Worm (Caenorhabditis elegans) whole organism, young adult: ENCODE data around the gene F11G11.14.
A peak's percentile ranks its signal among the peaks of the same experiment; 100 is the strongest.

Experiments
- B0035.1 ChIP-seq: sonication (generic microtip); optimal IDR thresholded peaks from 2 replicates; lab custom pipeline; 2016; ENCODE audit warnings: missing genetic modification characterization, mild to moderate bottlenecking, missing compliant biosample characterization, missing genotype, missing genetic modification reagents
- F22D6.2 ChIP-seq: sonication (generic microtip); optimal IDR thresholded peaks from 2 replicates; lab custom pipeline; 2016; ENCODE audit warnings: mild to moderate bottlenecking, missing genetic modification characterization, missing compliant biosample characterization
- F33H1.4 ChIP-seq: fragments of 200-800 bp; sonication (Bioruptor generic); IDR thresholded peaks from 2 replicates; pipeline ENCODE4 v1.3.6; 2022; ENCODE audit warnings: missing genetic modification reagents, missing genetic modification characterization, missing compliant biosample characterization
- F49E8.2 ChIP-seq: sonication (generic microtip); optimal IDR thresholded peaks from 3 replicates; lab custom pipeline; 2017; ENCODE audit warnings: missing genetic modification characterization, mild to moderate bottlenecking, missing compliant biosample characterization, antibody characterized with exemption, moderate library complexity; ENCODE audit not compliant: insufficient read depth
- F55B11.4 ChIP-seq: sonication (generic microtip); optimal IDR thresholded peaks from 2 replicates; lab custom pipeline; 2016; ENCODE audit warnings: missing compliant biosample characterization, missing genetic modification characterization, borderline replicate concordance; ENCODE audit not compliant: insufficient read depth
- F57C9.4 ChIP-seq: sonication (generic microtip); optimal IDR thresholded peaks from 2 replicates; lab custom pipeline; 2017; ENCODE audit warnings: mild to moderate bottlenecking, missing genetic modification characterization, missing compliant biosample characterization
- K12H6.12 ChIP-seq: fragments of 200-800 bp; sonication (Bioruptor generic); optimal IDR thresholded peaks from 2 replicates; lab custom pipeline; 2018; ENCODE audit warnings: mild to moderate bottlenecking, missing genetic modification characterization, missing compliant biosample characterization
- T26A5.8 ChIP-seq: sonication (generic microtip); optimal IDR thresholded peaks from 2 replicates; lab custom pipeline; 2016; ENCODE audit warnings: missing genetic modification characterization, missing compliant biosample characterization
- akir-1 ChIP-seq: fragments of 200-800 bp; sonication (Bioruptor generic); optimal IDR thresholded peaks from 2 replicates; lab custom pipeline; 2018; ENCODE audit warnings: mild to moderate bottlenecking, missing genetic modification characterization, moderate library complexity, missing compliant biosample characterization
- ama-1 ChIP-seq, 3 experiments: fragments of 150-350 bp in 1 of 3; sonication (generic microtip) in 2 of 3; optimal IDR thresholded peaks; 2 replicates each; lab custom pipeline; 2014 to 2018; ENCODE audit warnings: missing biosample characterization in 2 of 3, missing genetic modification characterization in 2 of 3, missing genetic modification reagents in 2 of 3
- aptf-2 ChIP-seq: fragments of 200-800 bp; sonication (Bioruptor generic); conservative IDR thresholded peaks from 2 replicates; pipeline ENCODE4 v1.3.6; 2022; ENCODE audit warnings: missing genetic modification reagents, missing genetic modification characterization, missing compliant biosample characterization
- attf-5 ChIP-seq: fragments of 200-800 bp; sonication (Bioruptor generic); optimal IDR thresholded peaks from 2 replicates; lab custom pipeline; 2018; ENCODE audit warnings: mild to moderate bottlenecking, missing genetic modification characterization, missing compliant biosample characterization
- bed-1 ChIP-seq: fragments of 200-800 bp; sonication (Bioruptor generic); IDR thresholded peaks from 2 replicates; pipeline ENCODE4 v1.3.6; 2022; ENCODE audit warnings: missing genetic modification reagents, missing genetic modification characterization, missing compliant biosample characterization
- ccch-3 ChIP-seq: fragments of 200-800 bp; sonication (Bioruptor generic); optimal IDR thresholded peaks from 2 replicates; lab custom pipeline; 2018; ENCODE audit warnings: mild to moderate bottlenecking, missing genetic modification characterization, missing compliant biosample characterization
- ceh-79 ChIP-seq: sonication (generic microtip); optimal IDR thresholded peaks from 2 replicates; lab custom pipeline; 2017; ENCODE audit warnings: mild to moderate bottlenecking, missing genetic modification characterization, missing compliant biosample characterization
- ceh-91 ChIP-seq: fragments of 200-800 bp; sonication (Bioruptor generic); IDR thresholded peaks from 2 replicates; pipeline ENCODE4 v1.3.6; 2022; ENCODE audit warnings: missing genetic modification reagents, missing genetic modification characterization, missing compliant biosample characterization
- die-1 ChIP-seq: sonication (generic microtip); optimal IDR thresholded peaks from 2 replicates; lab custom pipeline; 2016; ENCODE audit warnings: missing genotype, mild to moderate bottlenecking, missing genetic modification characterization, missing compliant biosample characterization
- dpff-1 ChIP-seq: sonication (generic microtip); optimal IDR thresholded peaks from 2 replicates; lab custom pipeline; 2017; ENCODE audit warnings: mild to moderate bottlenecking, missing genetic modification characterization, missing compliant biosample characterization
- egrh-3 ChIP-seq: fragments of 200-800 bp; sonication (Bioruptor generic); IDR thresholded peaks from 2 replicates; pipeline ENCODE4 v1.3.6; 2022; ENCODE audit warnings: missing genetic modification reagents, missing genetic modification characterization, missing compliant biosample characterization
- fkh-3 ChIP-seq: sonication (generic microtip); optimal IDR thresholded peaks from 2 replicates; lab custom pipeline; 2016; ENCODE audit warnings: mild to moderate bottlenecking, missing genetic modification characterization, missing compliant biosample characterization
- him-1 ChIP-seq: sonication (generic microtip); optimal IDR thresholded peaks from 2 replicates; lab custom pipeline; 2016; ENCODE audit warnings: missing genotype, missing genetic modification reagents, missing genetic modification characterization, missing compliant biosample characterization
- hlh-26 ChIP-seq: fragments of 200-800 bp; sonication (Bioruptor generic); conservative IDR thresholded peaks from 2 replicates; pipeline ENCODE4 v1.3.6; 2022; ENCODE audit warnings: missing genetic modification reagents, missing genetic modification characterization, missing compliant biosample characterization
- hsf-1 ChIP-seq: fragments of 200-800 bp; sonication (Bioruptor generic); IDR thresholded peaks from 2 replicates; pipeline ENCODE4 v1.3.6; 2022; ENCODE audit warnings: missing genetic modification reagents, missing genetic modification characterization, missing compliant biosample characterization
- lag-1 ChIP-seq: fragments of 200-800 bp; sonication (Bioruptor generic); IDR thresholded peaks from 2 replicates; pipeline ENCODE4 v1.3.6; 2022; ENCODE audit warnings: missing genetic modification reagents, missing genetic modification characterization, missing compliant biosample characterization
- let-607 ChIP-seq, 2 experiments: fragments of 200-800 bp in 1 of 2; sonication (Bioruptor generic) in 1 of 2; sonication (generic microtip) in 1 of 2; optimal IDR thresholded peaks; 2 replicates each; lab custom pipeline; 2016 to 2018; ENCODE audit warnings: mild to moderate bottlenecking in 2 of 2, missing compliant biosample characterization in 2 of 2, missing genetic modification characterization in 2 of 2, moderate library complexity in 2 of 2, missing genotype in 1 of 2
- lin-40 ChIP-seq: sonication (generic microtip); optimal IDR thresholded peaks from 2 replicates; lab custom pipeline; 2016; ENCODE audit warnings: missing genetic modification characterization, mild to moderate bottlenecking, missing compliant biosample characterization, missing genotype, missing genetic modification reagents
- lsl-1 ChIP-seq: fragments of 200-800 bp; sonication (Bioruptor generic); optimal IDR thresholded peaks from 2 replicates; lab custom pipeline; 2018; ENCODE audit warnings: mild to moderate bottlenecking, missing genetic modification characterization, moderate library complexity, missing compliant biosample characterization
- lsy-27 ChIP-seq: sonication (generic microtip); optimal IDR thresholded peaks from 2 replicates; lab custom pipeline; 2017; ENCODE audit warnings: missing genetic modification characterization, mild to moderate bottlenecking, missing compliant biosample characterization, antibody characterized with exemption, missing genotype, borderline replicate concordance; ENCODE audit not compliant: insufficient read depth
- madf-10 ChIP-seq: sonication (generic microtip); optimal IDR thresholded peaks from 2 replicates; lab custom pipeline; 2016; ENCODE audit warnings: mild to moderate bottlenecking, missing genetic modification characterization, missing compliant biosample characterization
- madf-3 ChIP-seq: fragments of 200-800 bp; sonication (Bioruptor generic); IDR thresholded peaks from 2 replicates; pipeline ENCODE4 v1.3.6; 2022; ENCODE audit warnings: missing genetic modification reagents, missing genetic modification characterization, missing compliant biosample characterization
- madf-6 ChIP-seq: fragments of 200-800 bp; sonication (Bioruptor generic); IDR thresholded peaks from 2 replicates; pipeline ENCODE4 v1.3.6; 2022; ENCODE audit warnings: missing genetic modification reagents, missing genetic modification characterization, missing compliant biosample characterization
- mcd-1 ChIP-seq: fragments of 200-800 bp; sonication (Bioruptor generic); IDR thresholded peaks from 2 replicates; pipeline ENCODE4 v1.3.6; 2022; ENCODE audit warnings: missing genetic modification reagents, missing genetic modification characterization, missing compliant biosample characterization
- mel-28 ChIP-seq: sonication (generic microtip); optimal IDR thresholded peaks from 2 replicates; lab custom pipeline; 2016; ENCODE audit warnings: borderline replicate concordance, mild to moderate bottlenecking, missing genetic modification characterization, missing compliant biosample characterization
- mxl-1 ChIP-seq: sonication (generic microtip); optimal IDR thresholded peaks from 2 replicates; lab custom pipeline; 2016; ENCODE audit warnings: missing genetic modification characterization, missing compliant biosample characterization
- nfya-1 ChIP-seq: sonication (generic microtip); optimal IDR thresholded peaks from 2 replicates; lab custom pipeline; 2017; ENCODE audit warnings: antibody characterized with exemption, missing compliant biosample characterization, missing genetic modification characterization, borderline replicate concordance; ENCODE audit not compliant: insufficient read depth
- nfya-2 ChIP-seq: fragments of 200-800 bp; sonication (Bioruptor generic); IDR thresholded peaks from 2 replicates; pipeline ENCODE4 v1.3.6; 2022; ENCODE audit warnings: missing genetic modification reagents, missing genetic modification characterization, missing compliant biosample characterization
- nhr-80 ChIP-seq: sonication (generic microtip); optimal IDR thresholded peaks from 2 replicates; lab custom pipeline; 2016; ENCODE audit warnings: missing genetic modification characterization, missing compliant biosample characterization
- pbrm-1 ChIP-seq: fragments of 200-800 bp; sonication (Bioruptor generic); IDR thresholded peaks from 2 replicates; pipeline ENCODE4 v1.3.6; 2022; ENCODE audit warnings: missing genetic modification reagents, missing genetic modification characterization, missing compliant biosample characterization
- rec-8 ChIP-seq, 2 experiments: sonication (generic microtip); optimal IDR thresholded peaks; 2 replicates each; lab custom pipeline; 2016; ENCODE audit warnings: mild to moderate bottlenecking in 2 of 2, missing genetic modification characterization in 2 of 2, missing genetic modification reagents in 2 of 2, missing genotype in 2 of 2, missing biosample characterization in 1 of 2, missing compliant biosample characterization in 1 of 2, moderate library complexity in 1 of 2
- sdz-38 ChIP-seq: sonication (generic microtip); optimal IDR thresholded peaks from 2 replicates; lab custom pipeline; 2016; ENCODE audit warnings: missing genotype, missing genetic modification characterization, missing compliant biosample characterization
- snpc-1.1 ChIP-seq: sonication (generic microtip); optimal IDR thresholded peaks from 2 replicates; lab custom pipeline; 2017; ENCODE audit warnings: missing genetic modification characterization, mild to moderate bottlenecking, missing compliant biosample characterization, antibody characterized with exemption, moderate library complexity, missing genotype, missing genetic modification reagents; ENCODE audit not compliant: insufficient read depth
- snpc-4 ChIP-seq, 5 experiments: fragments of 150-350 bp in 1 of 5; sonication (generic microtip) in 4 of 5; optimal IDR thresholded peaks; 2 replicates each; lab custom pipeline; 2014 to 2018; ENCODE audit warnings: missing genetic modification characterization in 5 of 5, missing biosample characterization in 3 of 5, antibody characterized with exemption in 2 of 5, mild to moderate bottlenecking in 2 of 5, missing compliant biosample characterization in 2 of 5, missing genotype in 2 of 5, moderate library complexity in 2 of 5, missing genetic modification reagents in 1 of 5
- tbp1 ChIP-seq: fragments of 200-800 bp; sonication (Bioruptor generic); optimal IDR thresholded peaks from 2 replicates; lab custom pipeline; 2018; ENCODE audit warnings: mild to moderate bottlenecking, missing genetic modification characterization, missing compliant biosample characterization
- tbx-9 ChIP-seq: sonication (generic microtip); optimal IDR thresholded peaks from 2 replicates; lab custom pipeline; 2016; ENCODE audit warnings: borderline replicate concordance, missing genetic modification characterization, inconsistent platforms, missing compliant biosample characterization
- unc-62 ChIP-seq: fragments of 150-350 bp; optimal IDR thresholded peaks from 2 replicates; lab custom pipeline; 2014; ENCODE audit warnings: missing biosample characterization, missing genetic modification reagents, missing genetic modification characterization
- zfh-2 ChIP-seq: fragments of 200-800 bp; sonication (Bioruptor generic); conservative IDR thresholded peaks from 2 replicates; pipeline ENCODE4 v1.3.6; 2022; ENCODE audit warnings: missing genetic modification reagents, missing genetic modification characterization, missing compliant biosample characterization

F11G11.14 gene

ce11 chrII:4851594-4852106 is 11.8 kb upstream of the F11G11.14 start, which contains the start of gene dnj-9 (continued):
- TF ChIP-seq nfya-1 (tag; lab: Kevin White, UChicago) = no peak
- no peak for TF ChIP-seq dpff-1 (tag; lab: Kevin White, UChicago)
- TF ChIP-seq him-1 = peak; percentile 81
- peak; percentile 97 for TF ChIP-seq lin-40 (tag; lab: Kevin White, UChicago)
- TF ChIP-seq mel-28 (tag; lab: Kevin White, UChicago) = peak; percentile 6
- peak; percentile 71 for TF ChIP-seq K12H6.12 (tag; lab: Kevin White, UChicago)
- TF ChIP-seq F22D6.2 (tag; lab: Kevin White, UChicago) = peak; percentile 87
- no peak for TF ChIP-seq egrh-3 (GFP tag; lab: Robert Waterston, UW)
- TF ChIP-seq lsy-27 (tag; lab: Kevin White, UChicago) = no peak
- peak; percentile 28 for TF ChIP-seq snpc-1.1 (tag; lab: Kevin White, UChicago)
- no peak for TF ChIP-seq akir-1 (GFP tag; lab: Kevin White, UChicago)
- TF ChIP-seq snpc-4 (GFP tag; optimal IDR thresholded peaks at IDR 0.05; lab: Kevin White, UChicago) = peak; percentile 74
- peak in 3 of 4 experiments; percentile 82 to 86 (median 84) for TF ChIP-seq snpc-4 (tag; optimal IDR thresholded peaks at IDR 0.05; lab: Kevin White, UChicago)
- TF ChIP-seq ama-1 (optimal IDR thresholded peaks at IDR 0.05; lab: Kevin White, UChicago) = no peak
- peak in 1 of 2 experiments; percentile 62 for TF ChIP-seq ama-1 (GFP tag; optimal IDR thresholded peaks at IDR 0.05; lab: Kevin White, UChicago)
- TF ChIP-seq nhr-80 (tag; lab: Kevin White, UChicago) = peak; percentile 64
- TF ChIP-seq pbrm-1 (GFP tag; lab: Robert Waterston, UW) = peak; percentile 91
- peak; percentile 95 for TF ChIP-seq attf-5 (GFP tag; lab: Kevin White, UChicago)
- TF ChIP-seq let-607 (tag; optimal IDR thresholded peaks at IDR 0.05; lab: Kevin White, UChicago) = peak; percentile 41 to 82
- no peak for TF ChIP-seq ceh-79 (tag; lab: Kevin White, UChicago)
- TF ChIP-seq T26A5.8 (tag; lab: Kevin White, UChicago) = no peak
- TF ChIP-seq sdz-38 (tag; lab: Kevin White, UChicago) = no peak
- peak; percentile 92 for TF ChIP-seq madf-3 (GFP tag; lab: Robert Waterston, UW)
- no peak for TF ChIP-seq aptf-2 (GFP tag; lab: Robert Waterston, UW)
- TF ChIP-seq madf-6 = peak; percentile 95
- TF ChIP-seq F49E8.2 = peak; percentile 71
- TF ChIP-seq zfh-2 (GFP tag; lab: Robert Waterston, UW) = no peak
- TF ChIP-seq mcd-1 (GFP tag; lab: Robert Waterston, UW) = peak; percentile 93
- TF ChIP-seq bed-1 = no peak
- peak; percentile 69 for TF ChIP-seq ceh-91 (GFP tag; lab: Robert Waterston, UW)
- TF ChIP-seq B0035.1 (tag; lab: Kevin White, UChicago) = peak; percentile 78
- peak; percentile 71 for TF ChIP-seq madf-10 (tag; lab: Kevin White, UChicago)
- no peak for TF ChIP-seq nfya-2 (GFP tag; lab: Robert Waterston, UW)
- no peak for TF ChIP-seq mxl-1 (tag; lab: Kevin White, UChicago)
- peak; percentile 75 for TF ChIP-seq tbp1 (GFP tag; lab: Kevin White, UChicago)
- no peak for TF ChIP-seq fkh-3 (tag; lab: Kevin White, UChicago)
- TF ChIP-seq F55B11.4 (tag; lab: Kevin White, UChicago) = no peak
- TF ChIP-seq unc-62 (GFP tag; lab: Kevin White, UChicago) = no peak
- TF ChIP-seq rec-8 (tag; optimal IDR thresholded peaks at IDR 0.05; lab: Kevin White, UChicago) = peak in 1 of 2 experiments; percentile 21
- TF ChIP-seq lag-1 = no peak
- no peak for TF ChIP-seq hlh-26 (GFP tag; lab: Robert Waterston, UW)
- no peak for TF ChIP-seq tbx-9 (tag; lab: Kevin White, UChicago)
- TF ChIP-seq F57C9.4 (tag; lab: Kevin White, UChicago) = no peak
- TF ChIP-seq F33H1.4 (GFP tag; lab: Robert Waterston, UW) = peak; percentile 84
- TF ChIP-seq die-1 = peak; percentile 53
- TF ChIP-seq hsf-1 = peak; percentile 88
- peak; percentile 82 for TF ChIP-seq lsl-1
- TF ChIP-seq ccch-3 = no peak
